Fruit fly (Drosophila melanogaster) whole organism, embryonic: ENCODE measurements around the gene CG3777.

Source experiments
- ATbp ChIP-seq: fragments of 200-800 bp; sonication (Bioruptor generic); optimal IDR thresholded peaks from 2 replicates; lab custom pipeline; 2017; ENCODE audit warnings: missing biosample characterization, mild to moderate bottlenecking, missing genetic modification characterization, missing genetic modification reagents
- Asciz ChIP-seq: fragments of 200-800 bp; sonication (Bioruptor generic); optimal IDR thresholded peaks from 2 replicates; lab custom pipeline; 2017; ENCODE audit warnings: missing biosample characterization, mild to moderate bottlenecking, missing genetic modification characterization, missing genetic modification reagents
- B-H1 ChIP-seq: fragments of 200-800 bp; sonication (Bioruptor generic); IDR thresholded peaks from 3 replicates; pipeline ENCODE4 v1.3.6; 2022; ENCODE audit warnings: missing biosample characterization, missing genetic modification characterization
- Bdp1 ChIP-seq: fragments of 200-800 bp; sonication (Bioruptor generic); optimal IDR thresholded peaks from 3 replicates; lab custom pipeline; 2016; ENCODE audit warnings: missing biosample characterization, missing genetic modification characterization
- CG10321 ChIP-seq: fragments of 200-800 bp; sonication (Bioruptor generic); IDR thresholded peaks from 2 replicates; pipeline ENCODE4 v1.3.6; 2022; ENCODE audit warnings: missing biosample characterization, missing genetic modification characterization
- CG10979 ChIP-seq: fragments of 200-800 bp; sonication (Bioruptor generic); optimal IDR thresholded peaks from 2 replicates; lab custom pipeline; 2018; ENCODE audit warnings: missing biosample characterization, mild to moderate bottlenecking, missing genetic modification characterization, moderate library complexity
- CG11247 ChIP-seq: fragments of 200-800 bp; sonication (Bioruptor generic); IDR thresholded peaks from 2 replicates; pipeline ENCODE4 v1.3.6; 2022; ENCODE audit warnings: missing biosample characterization, missing genetic modification characterization
- CG11560 ChIP-seq: fragments of 200-800 bp; sonication (Bioruptor generic); IDR thresholded peaks from 3 replicates; pipeline ENCODE4 v1.3.6; 2022; ENCODE audit warnings: missing biosample characterization, missing genetic modification characterization
- CG12744 ChIP-seq: fragments of 200-800 bp; sonication (Bioruptor generic); optimal IDR thresholded peaks from 2 replicates; lab custom pipeline; 2016; ENCODE audit warnings: missing biosample characterization, missing genetic modification characterization
- CG13123 ChIP-seq: fragments of 200-800 bp; sonication (Bioruptor generic); optimal IDR thresholded peaks from 2 replicates; lab custom pipeline; 2016; ENCODE audit warnings: missing biosample characterization, missing genetic modification characterization
- CG13624 ChIP-seq: fragments of 200-800 bp; sonication (Bioruptor generic); optimal IDR thresholded peaks from 2 replicates; lab custom pipeline; 2016; ENCODE audit warnings: missing biosample characterization, missing genetic modification characterization
- CG14965 ChIP-seq: fragments of 200-800 bp; sonication (Bioruptor generic); optimal IDR thresholded peaks from 2 replicates; lab custom pipeline; 2016; ENCODE audit warnings: missing biosample characterization, missing genetic modification characterization, borderline replicate concordance
- CG17359 ChIP-seq: fragments of 200-800 bp; sonication (Bioruptor generic); optimal IDR thresholded peaks from 3 replicates; lab custom pipeline; 2018; ENCODE audit warnings: missing biosample characterization, mild to moderate bottlenecking, missing genetic modification characterization, moderate library complexity
- CG2116 ChIP-seq: fragments of 200-800 bp; sonication (Bioruptor generic); optimal IDR thresholded peaks from 3 replicates; lab custom pipeline; 2018; ENCODE audit warnings: missing biosample characterization, mild to moderate bottlenecking, missing genetic modification characterization
- CG2678 ChIP-seq: fragments of 200-800 bp; sonication (Bioruptor generic); optimal IDR thresholded peaks from 3 replicates; lab custom pipeline; 2019; ENCODE audit warnings: missing biosample characterization, mild to moderate bottlenecking, missing genetic modification characterization, moderate library complexity
- CG2889 ChIP-seq: fragments of 200-800 bp; sonication (Bioruptor generic); IDR thresholded peaks from 3 replicates; pipeline ENCODE4 v1.3.6; 2022; ENCODE audit warnings: missing biosample characterization, missing genetic modification characterization
- CG31441 ChIP-seq: fragments of 200-800 bp; sonication (Bioruptor generic); IDR thresholded peaks from 2 replicates; pipeline ENCODE4 v1.3.6; 2022; ENCODE audit warnings: missing biosample characterization, missing genetic modification characterization
- CG3726 ChIP-seq: fragments of 200-800 bp; sonication (Bioruptor generic); IDR thresholded peaks from 3 replicates; pipeline ENCODE4, ENCODE4 v1.3.6; 2022; ENCODE audit warnings: missing biosample characterization, missing genetic modification characterization
- CG43689 ChIP-seq: fragments of 200-800 bp; sonication (Bioruptor generic); IDR thresholded peaks from 2 replicates; pipeline ENCODE4 v1.3.6; 2022; ENCODE audit warnings: missing biosample characterization, missing genetic modification characterization
- CG5180 ChIP-seq: fragments of 200-800 bp; sonication (Bioruptor generic); optimal IDR thresholded peaks from 3 replicates; lab custom pipeline; 2017; ENCODE audit warnings: missing biosample characterization, missing genetic modification characterization, mild to moderate bottlenecking, moderate library complexity, missing genetic modification reagents
- CG8924 ChIP-seq: fragments of 200-800 bp; optimal IDR thresholded peaks from 3 replicates; lab custom pipeline; 2019; ENCODE audit warnings: missing biosample characterization, mild to moderate bottlenecking, missing genetic modification characterization, moderate library complexity
- CHES-1-like ChIP-seq: fragments of 200-800 bp; sonication (Bioruptor generic); optimal IDR thresholded peaks from 2 replicates; lab custom pipeline; 2016; ENCODE audit warnings: missing biosample characterization, missing genetic modification characterization
- CkIIα-i1 ChIP-seq: fragments of 200-800 bp; sonication (Bioruptor generic); IDR thresholded peaks from 2 replicates; pipeline ENCODE4 v1.3.6; 2022; ENCODE audit warnings: missing biosample characterization, missing genetic modification characterization
- CrebB ChIP-seq: fragments of 200-800 bp; sonication (Bioruptor generic); optimal IDR thresholded peaks from 3 replicates; lab custom pipeline; 2018; ENCODE audit warnings: missing biosample characterization, mild to moderate bottlenecking, missing genetic modification characterization
- D19A ChIP-seq: fragments of 200-800 bp; optimal IDR thresholded peaks from 3 replicates; lab custom pipeline; 2019; ENCODE audit warnings: missing biosample characterization, mild to moderate bottlenecking, missing genetic modification characterization, moderate library complexity
- Dad ChIP-seq: fragments of 200-800 bp; sonication (Bioruptor generic); optimal IDR thresholded peaks from 3 replicates; lab custom pipeline; 2016; ENCODE audit warnings: missing biosample characterization, missing genetic modification characterization
- Eip74EF ChIP-seq, 2 experiments: fragments of 200-800 bp in 1 of 2; fragments of >200 bp in 1 of 2; sonication (Bioruptor generic) in 1 of 2; optimal IDR thresholded peaks; 2 replicates each; lab custom pipeline; 2017 to 2019; ENCODE audit warnings: missing biosample characterization in 2 of 2, missing genetic modification characterization in 2 of 2, mild to moderate bottlenecking in 1 of 2, moderate library complexity in 1 of 2
- Hand ChIP-seq: fragments of 200-800 bp; sonication (Bioruptor generic); optimal IDR thresholded peaks from 2 replicates; lab custom pipeline; 2017; ENCODE audit warnings: mild to moderate bottlenecking, missing biosample characterization, missing genetic modification reagents, missing genetic modification characterization
- Jarid2 ChIP-seq: fragments of 200-800 bp; sonication (Bioruptor generic); optimal IDR thresholded peaks from 3 replicates; lab custom pipeline; 2017; ENCODE audit warnings: mild to moderate bottlenecking, missing biosample characterization, missing genetic modification reagents, missing genetic modification characterization
- NC2α ChIP-seq: fragments of 200-800 bp; sonication (Bioruptor generic); optimal IDR thresholded peaks from 2 replicates; lab custom pipeline; 2016; ENCODE audit warnings: missing biosample characterization, missing genetic modification characterization
- NK7.1 ChIP-seq: fragments of 200-800 bp; sonication (Bioruptor generic); optimal IDR thresholded peaks from 3 replicates; lab custom pipeline; 2016; ENCODE audit warnings: missing biosample characterization, missing genetic modification characterization
- Rfx ChIP-seq: fragments of 200-800 bp; sonication (Bioruptor generic); IDR thresholded peaks from 2 replicates; pipeline ENCODE4 v1.3.6; 2022; ENCODE audit warnings: missing biosample characterization, missing genetic modification characterization
- Sox100B ChIP-seq: fragments of 200-800 bp; sonication (Bioruptor generic); optimal IDR thresholded peaks from 3 replicates; lab custom pipeline; 2018; ENCODE audit warnings: missing biosample characterization, mild to moderate bottlenecking, missing genetic modification characterization
- Trl ChIP-seq, 3 experiments: fragments of >200 bp in 2 of 3; fragments of 200-800 bp in 1 of 3; sonication (Bioruptor generic) in 1 of 3; optimal IDR thresholded peaks; 2 replicates in 1 of 3; 3 replicates in 2 of 3; lab custom pipeline; 2016 to 2017; ENCODE audit warnings: missing biosample characterization in 1 of 3, missing genetic modification characterization in 1 of 3
- ab ChIP-seq: fragments of 200-800 bp; sonication (Bioruptor generic); optimal IDR thresholded peaks from 2 replicates; lab custom pipeline; 2016; ENCODE audit warnings: missing biosample characterization, missing genetic modification characterization
- ac ChIP-seq: fragments of 200-800 bp; sonication (Bioruptor generic); optimal IDR thresholded peaks from 3 replicates; lab custom pipeline; 2017; ENCODE audit warnings: missing biosample characterization, mild to moderate bottlenecking, missing genetic modification characterization
- btn ChIP-seq: fragments of 200-800 bp; sonication (Bioruptor generic); optimal IDR thresholded peaks from 2 replicates; lab custom pipeline; 2016; ENCODE audit warnings: missing biosample characterization, missing genetic modification characterization
- disco-r ChIP-seq: fragments of 200-800 bp; sonication (Bioruptor generic); optimal IDR thresholded peaks from 2 replicates; lab custom pipeline; 2016; ENCODE audit warnings: missing biosample characterization, missing genetic modification characterization
- eyg ChIP-seq: fragments of 200-800 bp; sonication (Bioruptor generic); optimal IDR thresholded peaks from 3 replicates; lab custom pipeline; 2016; ENCODE audit warnings: missing biosample characterization, missing genetic modification characterization
- gce ChIP-seq: fragments of 200-800 bp; sonication (Bioruptor generic); IDR thresholded peaks from 3 replicates; pipeline ENCODE4 v1.3.6; 2022; ENCODE audit warnings: missing biosample characterization, missing genetic modification characterization
- gcm2 ChIP-seq: fragments of 200-800 bp; sonication (Bioruptor generic); optimal IDR thresholded peaks from 2 replicates; lab custom pipeline; 2016; ENCODE audit warnings: missing biosample characterization, missing genetic modification characterization
- gt ChIP-seq: fragments of 200-800 bp; sonication (Bioruptor generic); IDR thresholded peaks from 2 replicates; pipeline ENCODE4 v1.3.6; 2022; ENCODE audit warnings: missing biosample characterization, missing genetic modification characterization
- h ChIP-seq: fragments of >200 bp; optimal IDR thresholded peaks from 2 replicates; lab custom pipeline; 2017
- luna ChIP-seq: fragments of 200-800 bp; sonication (Bioruptor generic); optimal IDR thresholded peaks from 2 replicates; lab custom pipeline; 2016; ENCODE audit warnings: missing biosample characterization, missing genetic modification characterization
- pan ChIP-seq, 4 experiments: fragments of >200 bp in 3 of 4; fragments of 200-800 bp in 1 of 4; sonication (Bioruptor generic) in 1 of 4; optimal IDR thresholded peaks in 3 of 4; IDR thresholded peaks in 1 of 4; 2 replicates each; pipeline versions ENCODE4 v1.3.6 to Lab custom; 2017 to 2022; ENCODE audit warnings: missing biosample characterization in 2 of 4, missing genetic modification characterization in 2 of 4, mixed read lengths in 1 of 4
- pum ChIP-seq: fragments of 200-800 bp; sonication (Bioruptor generic); optimal IDR thresholded peaks from 2 replicates; lab custom pipeline; 2016; ENCODE audit warnings: missing biosample characterization, missing genetic modification characterization
- ro ChIP-seq: fragments of 200-800 bp; sonication (Bioruptor generic); IDR thresholded peaks from 2 replicates; pipeline ENCODE4 v1.3.6; 2022; ENCODE audit warnings: missing biosample characterization, missing genetic modification characterization
- shn ChIP-seq: fragments of 200-800 bp; sonication (Bioruptor generic); optimal IDR thresholded peaks from 3 replicates; lab custom pipeline; 2016; ENCODE audit warnings: missing biosample characterization, missing genetic modification characterization
- sim ChIP-seq: fragments of 200-800 bp; sonication (Bioruptor generic); IDR thresholded peaks from 2 replicates; pipeline ENCODE4 v1.3.6; 2022; ENCODE audit warnings: missing biosample characterization, missing genetic modification characterization
- sna ChIP-seq: fragments of 200-800 bp; sonication (Bioruptor generic); IDR thresholded peaks from 2 replicates; pipeline ENCODE4 v1.3.6; 2022; ENCODE audit warnings: missing biosample characterization, missing genetic modification characterization; ENCODE audit not compliant: partially characterized antibody
- tin ChIP-seq: fragments of 200-800 bp; sonication (Bioruptor generic); optimal IDR thresholded peaks from 3 replicates; lab custom pipeline; 2016; ENCODE audit warnings: missing biosample characterization, missing genetic modification characterization
- zen2 ChIP-seq: fragments of 200-800 bp; sonication (Bioruptor generic); IDR thresholded peaks from 3 replicates; pipeline ENCODE4 v1.3.6; 2022; ENCODE audit warnings: missing biosample characterization, missing genetic modification characterization; ENCODE audit not compliant: partially characterized antibody

Gene CG3777

dm6 chrX:255369-255768, 24.1 kb upstream of the CG3777 start, which contains the start of gene cin (continued):
- TF ChIP-seq btn (GFP tag; lab: Kevin White, UChicago) (no peak), Dad (no peak), CG11247 (no peak), sna (GFP tag; lab: Robert Waterston, UW) (no peak), CG13123 (GFP tag; lab: Kevin White, UChicago) (no peak), gcm2 (GFP tag; lab: Kevin White, UChicago) (no peak), Trl (optimal IDR thresholded peaks at IDR 0.05; lab: Kevin White, UChicago) (no peak), Trl (GFP tag; optimal IDR thresholded peaks at IDR 0.05; lab: Kevin White, UChicago) (no peak), gt (GFP tag; lab: Robert Waterston, UW) (no peak), gce (GFP tag; lab: Robert Waterston, UW) (no peak), CG8924 (tag; lab: Kevin White, UChicago) (peak; percentile 51), Hand (GFP tag; lab: Kevin White, UChicago) (no peak), ac (no peak), CrebB (tag; lab: Kevin White, UChicago) (no peak), CG31441 (no peak), shn (GFP tag; lab: Kevin White, UChicago) (no peak), Sox100B (GFP tag; lab: Kevin White, UChicago) (peak; percentile 44), CG2116 (GFP tag; lab: Kevin White, UChicago) (peak; percentile 85), Asciz (GFP tag; lab: Kevin White, UChicago) (no peak), Eip74EF (GFP tag; optimal IDR thresholded peaks at IDR 0.05; lab: Kevin White, UChicago) (no peak), CG13624 (GFP tag; lab: Kevin White, UChicago) (no peak), CG43689 (GFP tag; lab: Robert Waterston, UW) (no peak), CkIIα-i1 (GFP tag; lab: Robert Waterston, UW) (no peak), luna (GFP tag; lab: Kevin White, UChicago) (no peak), sim (GFP tag; lab: Robert Waterston, UW) (no peak), D19A (tag; lab: Kevin White, UChicago) (peak; percentile 5), h (lab: Kevin White, UChicago) (no peak), pan (optimal IDR thresholded peaks at IDR 0.05; lab: Kevin White, UChicago) (no peak), pan (GFP tag; optimal IDR thresholded peaks at IDR 0.05 in 1 of 2, IDR thresholded peaks at IDR 0.05 in 1 of 2) (peak in 1 of 2 experiments; percentile 26), CG5180 (GFP tag; lab: Kevin White, UChicago) (no peak), CG10979 (peak; percentile 45), tin (GFP tag; lab: Kevin White, UChicago) (peak; percentile 35), ATbp (no peak), pum (GFP tag; lab: Kevin White, UChicago) (no peak), CG2678 (tag; lab: Kevin White, UChicago) (no peak), eyg (GFP tag; lab: Kevin White, UChicago) (no peak), ab (GFP tag; lab: Kevin White, UChicago) (no peak), ro (GFP tag; lab: Robert Waterston, UW) (no peak), CG17359 (tag; lab: Kevin White, UChicago) (peak; percentile 13), NC2α (no peak), B-H1 (GFP tag; lab: Robert Waterston, UW) (no peak), Jarid2 (GFP tag; lab: Kevin White, UChicago) (no peak), CG2889 (GFP tag; lab: Robert Waterston, UW) (no peak), CG12744 (no peak), NK7.1 (GFP tag; lab: Kevin White, UChicago) (no peak), CG11560 (no peak), disco-r (no peak), CG14965 (GFP tag; lab: Kevin White, UChicago) (no peak), Rfx (GFP tag; lab: Robert Waterston, UW) (peak; percentile 55), Bdp1 (GFP tag; lab: Kevin White, UChicago) (no peak), zen2 (GFP tag; lab: Robert Waterston, UW) (no peak), CG3726 (no peak), CHES-1-like (no peak), CG10321 (no peak)
